Worm (Caenorhabditis elegans) whole organism, L2 larva: ENCODE data around the gene F54D8.10.

Experiments used
- C34F6.9 ChIP-seq: fragments of 150-350 bp; optimal IDR thresholded peaks from 2 replicates; lab custom pipeline; 2014; ENCODE audit warnings: missing biosample characterization, missing genetic modification characterization
- ZK546.5 ChIP-seq: sonication (generic microtip); optimal IDR thresholded peaks from 2 replicates; lab custom pipeline; 2017; ENCODE audit warnings: missing biosample characterization, missing genetic modification characterization
- ama-1 ChIP-seq: fragments of 150-350 bp; optimal IDR thresholded peaks from 2 replicates; lab custom pipeline; 2018; ENCODE audit warnings: inconsistent platforms
- blmp-1 ChIP-seq: sonication (generic microtip); optimal IDR thresholded peaks from 2 replicates; lab custom pipeline; 2017; ENCODE audit warnings: missing genetic modification characterization, mild to moderate bottlenecking, missing compliant biosample characterization, antibody characterized with exemption, moderate library complexity; ENCODE audit not compliant: insufficient read depth
- lsy-2 ChIP-seq, 2 experiments: fragments of 150-350 bp in 1 of 2; sonication (generic microtip) in 1 of 2; optimal IDR thresholded peaks; 2 replicates each; lab custom pipeline; 2014 to 2017; ENCODE audit warnings: missing biosample characterization in 2 of 2, missing genetic modification characterization in 2 of 2
- mab-5 ChIP-seq: fragments of 150-350 bp; optimal IDR thresholded peaks from 2 replicates; lab custom pipeline; 2014; ENCODE audit warnings: missing biosample characterization, missing genetic modification characterization
- nhr-11 ChIP-seq: fragments of 150-350 bp; optimal IDR thresholded peaks from 2 replicates; lab custom pipeline; 2014; ENCODE audit warnings: missing biosample characterization, missing genetic modification characterization
- sma-3 ChIP-seq: sonication (generic microtip); optimal IDR thresholded peaks from 2 replicates; lab custom pipeline; 2016; ENCODE audit warnings: missing genetic modification reagents, missing genetic modification characterization, missing compliant biosample characterization
- snpc-4 ChIP-seq: fragments of 150-350 bp; optimal IDR thresholded peaks from 2 replicates; lab custom pipeline; 2014; ENCODE audit warnings: missing biosample characterization, missing genetic modification characterization
- unc-62 ChIP-seq: fragments of 150-350 bp; optimal IDR thresholded peaks from 2 replicates; lab custom pipeline; 2014; ENCODE audit warnings: missing biosample characterization, missing genetic modification reagents, missing genetic modification characterization
- zag-1 ChIP-seq: fragments of 150-350 bp; optimal IDR thresholded peaks from 2 replicates; lab custom pipeline; 2014; ENCODE audit warnings: missing biosample characterization, missing genetic modification characterization
- ztf-11 ChIP-seq: sonication (generic microtip); optimal IDR thresholded peaks from 2 replicates; lab custom pipeline; 2017; ENCODE audit warnings: missing biosample characterization, missing genetic modification characterization

DNA sequence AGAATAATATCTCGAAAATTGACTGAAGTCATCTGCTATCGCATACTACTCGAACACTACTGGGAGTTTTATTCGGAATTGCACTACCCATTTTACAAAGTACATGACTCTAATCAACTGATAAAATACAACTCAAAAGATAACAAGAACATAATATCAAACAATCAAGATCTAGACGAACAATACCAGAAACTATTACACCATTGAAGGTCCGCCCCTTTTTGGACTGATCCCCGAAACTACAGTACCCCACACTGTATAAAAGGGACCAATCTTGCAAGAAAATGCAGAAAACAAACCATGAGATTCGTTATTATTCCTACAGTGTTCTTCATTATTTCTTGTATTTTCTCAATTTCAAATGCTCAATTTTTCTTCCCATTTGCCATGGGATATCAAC lies at the start of gene F54D8.10:
- TF ChIP-seq C34F6.9 = no peak
- no peak for TF ChIP-seq lsy-2 (tag; optimal IDR thresholded peaks at IDR 0.05; lab: Kevin White, UChicago)
- TF ChIP-seq snpc-4 (tag; lab: Kevin White, UChicago) = no peak
- TF ChIP-seq zag-1 (tag; lab: Kevin White, UChicago) = no peak
- TF ChIP-seq mab-5 (tag; lab: Kevin White, UChicago) = no peak
- no peak for TF ChIP-seq unc-62
- TF ChIP-seq blmp-1 (tag; lab: Kevin White, UChicago) = no peak
- TF ChIP-seq ZK546.5 (tag; lab: Kevin White, UChicago) = no peak
- no peak for TF ChIP-seq ama-1 (lab: Kevin White, UChicago)
- TF ChIP-seq ztf-11 = no peak
- TF ChIP-seq nhr-11 (tag; lab: Kevin White, UChicago) = no peak
- TF ChIP-seq sma-3 (GFP tag; lab: Kevin White, UChicago) = no peak
